Fruit fly (Drosophila melanogaster) whole organism, larva: ENCODE data around the gene Nsf2.

Source experiments
- noc ChIP-seq: fragments of 200-800 bp; sonication (Bioruptor generic); optimal IDR thresholded peaks from 3 replicates; lab custom pipeline; 2019; ENCODE audit warnings: missing biosample characterization, mild to moderate bottlenecking, missing genetic modification characterization, moderate library complexity

Gene Nsf2

DNA sequence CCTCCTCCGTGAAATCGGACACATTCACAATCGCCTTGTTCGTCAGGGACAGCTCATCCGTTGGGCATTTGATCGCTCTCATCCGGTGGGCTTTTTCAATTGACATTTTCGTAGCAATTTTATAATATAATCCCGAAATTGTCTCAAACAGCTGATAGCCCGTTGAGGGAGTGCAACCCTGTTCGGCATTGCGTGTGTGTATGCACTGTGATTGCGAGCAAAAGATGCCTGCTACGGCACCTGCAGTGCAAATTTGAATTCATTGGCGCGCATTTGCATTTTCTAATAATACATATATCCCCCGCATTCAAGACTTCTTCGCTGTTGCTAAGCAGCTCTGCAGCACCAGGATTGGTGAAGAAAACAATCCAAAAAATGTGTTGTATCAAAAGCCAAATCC lies at the start of gene Nsf2:
TSS of gene Nsf2 (minus strand) at position 185 of the 400 bp plus-strand sequence.
- no peak for TF ChIP-seq noc (tag; lab: Kevin White, UChicago)

DNA sequence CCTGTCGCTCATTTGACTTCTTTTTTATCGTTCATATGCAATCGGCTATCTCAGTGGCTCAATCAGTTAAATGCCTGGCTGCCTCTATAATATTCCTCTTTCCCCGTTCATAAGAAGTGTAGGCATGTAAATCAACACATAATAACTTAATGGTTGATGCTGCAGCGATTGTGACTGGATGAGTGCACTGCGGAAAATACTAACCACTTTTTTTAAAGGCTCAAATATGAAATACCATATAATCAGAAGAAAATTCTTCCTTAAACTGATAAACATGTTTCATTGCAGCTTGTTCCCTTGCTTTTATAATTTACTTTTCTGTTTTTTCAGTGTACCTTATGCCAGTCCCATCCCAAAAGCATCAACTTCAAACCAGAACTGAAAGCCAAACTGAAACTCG lies 47.1 kb upstream of the Nsf2 start:
- TF ChIP-seq noc (tag; lab: Kevin White, UChicago), result no peak

DNA sequence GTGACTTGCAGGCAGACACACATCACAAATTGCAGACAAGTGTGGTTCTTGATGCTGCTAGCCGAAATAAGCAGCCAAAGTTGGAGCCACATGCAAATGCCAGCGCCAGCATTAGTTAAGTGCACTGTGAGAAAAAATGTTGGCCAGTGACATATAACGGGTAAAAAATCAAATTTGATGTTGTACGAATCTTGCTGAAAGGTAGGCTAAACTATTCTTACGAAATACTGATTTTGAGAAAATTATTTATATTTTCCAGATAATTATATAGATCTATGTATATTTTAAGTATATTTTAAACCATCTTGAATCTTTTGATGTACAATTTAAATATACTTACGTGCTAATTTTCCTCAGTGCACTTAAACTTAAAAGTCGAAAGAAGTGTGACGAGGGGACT lies 45.6 kb upstream of the Nsf2 start:
- no peak for TF ChIP-seq noc (tag; lab: Kevin White, UChicago)

DNA sequence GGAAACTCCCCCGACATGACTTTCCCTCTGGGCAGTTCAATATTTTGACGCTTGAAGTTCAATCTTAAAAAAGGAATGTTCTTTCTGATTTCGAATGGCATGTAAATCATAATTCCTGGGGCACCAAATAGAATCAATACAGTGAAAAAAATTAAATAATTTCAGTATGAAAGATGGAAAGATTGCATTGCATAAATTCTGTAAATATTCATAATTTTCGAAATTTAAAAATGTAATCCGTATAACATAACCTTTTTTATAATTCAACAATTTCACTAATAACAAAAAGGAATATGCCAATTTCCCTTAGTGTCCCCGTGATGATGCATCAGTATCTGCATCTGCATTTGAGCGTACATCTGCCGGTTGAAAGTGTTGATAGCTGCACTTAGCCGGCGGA lies 43.1 kb upstream of the Nsf2 start:
- no peak for TF ChIP-seq noc (tag; lab: Kevin White, UChicago)

DNA sequence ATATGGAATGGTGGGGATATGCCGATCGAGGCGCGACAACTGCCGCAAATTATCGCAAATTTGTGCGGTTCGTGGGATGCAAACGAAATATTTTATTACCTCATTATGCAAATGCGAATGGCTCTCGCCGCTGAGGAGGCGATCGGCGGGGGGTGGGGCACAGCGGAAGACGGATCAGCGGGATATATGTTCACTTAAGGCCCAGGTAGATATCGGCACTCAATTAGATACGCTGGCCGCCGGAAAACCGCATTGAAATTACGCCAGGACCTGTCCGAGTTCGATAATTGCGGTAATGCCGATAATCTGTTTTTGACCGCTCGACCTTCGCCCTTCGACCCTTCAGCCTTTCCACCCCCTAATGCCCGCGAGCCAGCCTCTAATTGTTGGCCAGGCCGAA lies 41.6 kb upstream of the Nsf2 start:
- TF ChIP-seq noc (tag; lab: Kevin White, UChicago), result no peak

DNA sequence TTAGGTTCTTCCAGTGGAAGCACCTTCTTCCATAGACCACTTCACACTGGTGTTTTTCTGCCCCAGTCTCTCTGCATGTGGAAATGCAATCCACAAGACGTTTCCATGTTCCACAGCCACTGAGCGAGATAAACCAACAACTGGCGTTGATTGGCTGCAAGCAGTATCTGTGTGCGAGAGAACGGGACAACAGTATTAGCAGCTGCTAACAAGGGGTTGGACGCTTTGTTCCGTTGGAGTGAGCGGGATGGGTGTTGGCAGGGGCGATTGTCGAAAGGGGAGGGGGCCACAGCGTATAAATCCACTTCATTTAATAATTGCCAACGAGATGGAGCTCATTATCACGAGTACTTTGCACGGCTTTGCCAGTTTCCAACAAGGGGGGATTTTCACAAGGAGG lies 39.3 kb upstream of the Nsf2 start:
- no peak for TF ChIP-seq noc (tag; lab: Kevin White, UChicago)

DNA sequence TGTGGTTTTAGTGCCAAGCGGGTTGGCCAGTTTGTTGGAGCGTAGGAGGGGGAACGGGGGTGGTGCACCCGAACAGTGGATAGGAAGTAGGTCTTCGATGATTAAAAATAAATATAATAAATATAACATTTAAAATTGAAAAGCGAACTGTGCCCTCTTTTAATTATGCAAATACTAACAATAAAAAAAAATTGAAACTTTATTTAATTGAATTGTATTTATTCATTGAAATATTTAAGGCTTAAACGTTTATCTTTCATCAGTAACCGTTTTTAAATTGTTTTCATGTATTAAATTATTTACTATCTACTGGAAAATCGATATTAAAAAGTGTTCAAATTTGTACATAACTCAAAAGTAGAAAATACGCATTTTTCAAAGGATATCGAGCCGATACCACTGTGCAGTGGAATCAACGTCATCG lies 37.7 kb upstream of the Nsf2 start:
- no peak for TF ChIP-seq noc (tag; lab: Kevin White, UChicago)

DNA sequence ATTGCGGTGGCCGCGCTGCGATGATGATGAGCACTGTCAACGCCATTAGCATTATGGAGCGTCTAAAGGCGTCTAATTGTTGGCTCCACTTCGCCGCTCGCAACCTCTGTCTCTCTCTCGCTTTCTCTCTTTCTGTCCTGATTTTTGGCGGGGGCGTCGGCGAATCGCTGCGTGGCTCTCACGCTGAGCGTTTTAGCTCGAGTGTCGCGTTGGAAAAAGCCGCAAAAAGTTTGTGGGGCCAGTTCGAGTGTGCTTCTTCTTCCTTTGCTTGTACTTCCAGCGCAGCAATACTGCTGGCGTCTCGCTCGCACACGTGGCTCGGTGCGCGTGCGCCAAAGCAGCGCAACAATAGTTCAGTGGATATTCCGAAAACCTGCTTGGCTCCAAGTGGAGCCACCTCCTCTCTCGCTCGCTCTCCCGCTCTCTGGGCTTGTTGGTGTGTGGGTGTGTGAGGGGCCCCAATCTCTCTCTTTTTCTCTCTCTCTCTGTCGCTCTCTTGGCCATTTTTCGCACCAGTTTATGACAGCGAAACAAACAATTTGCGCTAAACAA lies 37.2 kb upstream of the Nsf2 start, which contains the start of gene E5:
TSS of gene E5 (minus strand) at position 51 of the 552 bp plus-strand sequence.
- TF ChIP-seq noc (tag; lab: Kevin White, UChicago), result no peak

DNA sequence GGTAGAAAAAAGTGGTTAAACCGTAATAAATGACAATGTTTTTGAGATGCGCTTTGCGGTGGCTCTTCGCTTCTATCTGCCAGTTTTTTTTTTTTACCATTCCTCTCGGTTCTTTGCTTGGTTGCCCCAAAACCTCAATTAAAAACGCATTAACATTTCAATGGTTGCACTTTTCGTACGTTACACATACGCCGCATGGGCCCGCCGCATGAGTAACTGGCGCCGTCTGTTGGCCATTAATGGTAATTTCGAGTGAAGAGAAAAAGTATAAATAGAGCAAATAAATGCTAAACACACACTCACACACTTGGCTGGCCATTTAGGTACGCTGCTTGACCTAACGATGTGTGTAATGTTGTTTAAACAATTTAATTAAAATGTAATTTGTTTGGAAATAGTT lies 34.4 kb upstream of the Nsf2 start:
- no peak for TF ChIP-seq noc (tag; lab: Kevin White, UChicago)

DNA sequence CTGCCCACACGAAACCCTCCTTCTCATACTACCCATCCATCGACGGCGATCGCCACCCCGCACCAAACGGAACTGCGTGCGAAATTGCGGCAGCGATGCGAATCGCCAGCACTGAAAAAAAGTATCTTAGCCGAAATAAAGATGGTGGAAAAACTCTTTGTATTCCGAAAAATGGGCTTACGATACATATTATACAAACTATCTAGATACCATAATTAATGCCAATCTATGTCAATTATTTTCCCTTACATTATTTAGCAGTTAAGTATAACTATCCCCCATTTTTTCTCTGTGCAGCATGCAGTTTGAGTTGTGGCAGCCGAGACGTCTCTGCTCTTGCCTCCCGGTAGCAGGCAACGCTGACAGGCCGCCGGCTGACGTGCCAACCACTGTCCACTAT lies 24.0 kb upstream of the Nsf2 start:
- no peak for TF ChIP-seq noc (tag; lab: Kevin White, UChicago)

DNA sequence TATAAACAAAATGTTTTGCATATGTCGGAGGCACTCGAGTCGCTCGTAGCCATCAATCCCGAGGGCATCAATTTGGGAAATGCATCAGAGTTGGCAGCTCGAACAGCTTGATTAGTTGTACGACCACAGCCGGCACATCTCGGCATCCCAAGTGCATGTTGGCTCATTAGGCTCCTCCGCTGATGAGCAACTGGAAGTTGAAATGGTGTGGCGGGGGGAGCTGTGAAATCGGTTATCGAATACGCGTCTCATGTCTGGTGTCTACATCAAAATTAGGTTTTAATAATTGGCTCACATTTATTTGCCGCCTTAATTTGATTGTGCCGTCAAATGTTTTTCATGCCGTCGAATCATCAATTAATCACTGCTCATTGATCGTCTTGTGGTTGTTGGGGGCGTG lies 21.5 kb upstream of the Nsf2 start:
- no peak for TF ChIP-seq noc (tag; lab: Kevin White, UChicago)

DNA sequence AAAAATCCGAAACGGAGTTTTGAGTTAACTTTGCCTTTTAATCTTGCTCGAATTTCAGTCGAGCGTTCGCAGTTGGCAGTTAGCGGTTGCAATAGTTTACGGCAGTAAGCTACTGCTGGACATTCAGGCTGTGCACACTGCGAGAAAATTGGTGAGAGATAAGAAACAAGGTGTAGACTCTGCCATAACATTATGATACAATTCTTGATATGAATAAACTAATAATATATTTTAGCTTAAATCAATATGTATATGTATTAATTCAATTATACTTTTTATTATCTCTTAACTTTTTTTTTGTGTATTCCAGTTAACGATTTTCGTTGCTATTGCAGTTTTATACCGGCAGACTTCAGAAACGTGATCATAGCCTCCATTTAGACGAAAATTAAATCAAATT lies 19.5 kb upstream of the Nsf2 start:
- TF ChIP-seq noc (tag; lab: Kevin White, UChicago), result no peak

DNA sequence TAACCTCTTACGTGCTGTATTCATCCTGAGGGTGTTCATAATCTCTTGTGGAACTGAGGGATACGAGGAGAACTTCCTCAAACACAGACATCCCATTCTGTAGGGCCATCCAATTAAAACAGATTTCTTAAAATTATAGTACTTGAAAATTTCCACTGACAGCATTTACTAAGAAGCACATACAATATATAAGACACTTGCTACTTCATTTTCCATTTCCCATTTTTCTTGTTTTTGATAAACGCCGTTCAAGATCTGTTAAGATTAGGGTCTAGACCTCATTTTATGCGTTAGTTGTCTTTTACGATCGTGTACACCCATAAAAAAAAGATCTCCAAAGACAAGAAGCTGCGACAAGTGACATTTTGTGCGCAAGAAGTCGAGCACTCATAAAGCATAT lies 17.6 kb upstream of the Nsf2 start, which contains the start of gene CG14362:
TSS of gene CG14362 (minus strand) at position 101 of the 400 bp plus-strand sequence.
- no peak for TF ChIP-seq noc (tag; lab: Kevin White, UChicago)

DNA sequence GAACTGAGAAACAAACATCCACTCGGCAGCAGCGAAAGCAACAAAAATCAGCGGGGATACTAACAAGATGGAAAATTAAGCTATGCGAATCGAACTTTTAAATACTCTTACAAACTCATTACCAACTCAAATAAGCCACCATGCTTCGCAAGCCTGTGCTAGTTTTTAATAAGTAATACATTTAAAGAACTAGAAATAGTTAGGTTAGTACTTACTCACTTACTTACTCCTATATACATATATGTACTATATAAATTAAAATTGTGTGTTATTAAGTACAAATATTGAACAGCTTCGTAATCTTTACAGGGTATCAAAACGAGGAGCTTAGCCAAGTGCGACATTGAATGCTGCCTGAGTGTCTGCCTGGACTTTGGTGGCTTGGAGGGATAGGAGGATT lies 13.2 kb upstream of the Nsf2 start:
- TF ChIP-seq noc (tag; lab: Kevin White, UChicago), result no peak

DNA sequence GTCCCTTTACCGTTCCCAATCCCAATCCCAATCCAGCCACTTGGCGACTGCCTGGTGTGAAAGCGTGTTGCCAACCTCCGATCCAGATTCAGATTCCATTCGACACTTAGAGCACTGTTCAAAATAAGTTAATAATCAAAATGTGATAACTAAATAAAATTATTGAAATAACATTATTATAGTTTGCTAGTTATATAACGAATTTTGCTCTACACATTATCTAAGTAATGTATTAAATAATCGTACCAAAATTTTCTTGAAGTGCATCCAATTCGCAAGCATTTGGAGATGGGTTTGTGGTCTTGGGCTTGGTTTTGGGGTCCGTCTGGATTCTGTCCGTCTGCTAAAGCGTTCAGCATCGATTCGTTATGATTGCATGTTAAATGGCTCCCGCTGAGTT lies 11.5 kb upstream of the Nsf2 start:
- TF ChIP-seq noc (tag; lab: Kevin White, UChicago), result no peak

DNA sequence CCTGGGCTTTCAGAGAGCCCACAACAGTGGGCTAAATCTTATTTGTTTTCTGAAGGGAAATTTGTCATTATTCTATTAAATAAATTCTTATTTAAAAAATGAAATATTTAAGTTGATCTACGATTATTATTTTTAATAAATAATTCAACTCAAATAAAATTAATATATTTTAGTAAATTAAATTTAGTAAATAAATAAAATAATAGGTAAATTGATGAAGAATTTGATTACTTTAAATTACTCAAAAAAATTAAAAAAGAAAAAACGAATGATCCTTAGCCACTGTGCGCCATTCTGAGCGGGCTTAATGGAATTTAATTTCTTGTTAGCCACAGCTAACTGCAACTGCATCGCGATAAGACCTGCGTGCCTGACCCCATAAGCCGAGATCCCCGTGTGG lies 10.5 kb upstream of the Nsf2 start:
- no peak for TF ChIP-seq noc (tag; lab: Kevin White, UChicago)

DNA sequence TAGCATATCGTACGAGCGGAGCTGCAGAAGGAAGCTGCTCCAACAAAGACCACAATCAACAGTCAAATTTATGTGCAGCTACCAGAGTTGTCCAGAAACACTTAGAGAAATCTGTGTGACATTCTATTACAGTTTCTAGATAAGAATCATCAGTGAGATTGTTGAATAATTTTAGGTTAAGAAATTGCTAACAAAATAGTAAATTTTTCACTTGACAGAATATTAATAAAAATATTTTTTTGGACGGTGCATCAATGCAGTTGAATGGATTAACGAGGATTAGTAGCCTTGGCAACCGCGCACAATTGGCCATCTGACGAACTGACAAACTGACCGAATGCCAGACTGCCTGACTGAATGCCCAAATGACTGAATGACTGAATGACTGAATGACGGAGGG lies 9.5 kb upstream of the Nsf2 start:
- no peak for TF ChIP-seq noc (tag; lab: Kevin White, UChicago)

DNA sequence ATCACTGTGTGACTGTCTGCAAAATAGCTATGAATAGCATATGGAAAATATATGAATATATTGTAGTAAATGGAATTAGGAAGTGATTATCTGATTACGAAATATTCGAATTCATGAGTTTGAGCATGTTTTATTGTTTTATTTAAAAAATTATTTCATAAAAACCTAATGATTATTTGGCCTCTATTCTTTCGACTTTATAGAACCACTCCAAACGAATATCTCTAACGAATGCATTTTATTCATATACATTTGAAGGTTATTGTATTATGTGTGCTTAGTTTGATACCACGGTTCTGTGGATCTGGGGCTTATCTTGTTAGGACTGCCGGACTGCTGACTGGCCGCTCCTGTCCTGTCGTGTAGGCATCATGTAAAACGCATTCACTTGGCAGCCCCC lies 8.1 kb upstream of the Nsf2 start:
- TF ChIP-seq noc (tag; lab: Kevin White, UChicago), result no peak
